Worm (Caenorhabditis elegans): ENCODE results near the gene ifta-2.

The ifta-2 gene

ce11 chrIV:17301933-17302332, at the start of gene ifta-2:
TSS of gene ifta-2 (minus strand) at chrIV:17302033.
- TF ChIP-seq nfya-1 (tag; optimal IDR thresholded peaks at IDR 0.05; ENCODE audit: insufficient read depth) = no peak
- no peak for TF ChIP-seq nhr-28 (tag; optimal IDR thresholded peaks at IDR 0.05)
- TF ChIP-seq skn-1 (tag; optimal IDR thresholded peaks at IDR 0.05) = no peak
- TF ChIP-seq nhr-25 (tag; optimal IDR thresholded peaks at IDR 0.05) = no peak
- no peak for TF ChIP-seq tbx-2 (tag; optimal IDR thresholded peaks at IDR 0.05)
- TF ChIP-seq hmg-11 (tag; optimal IDR thresholded peaks at IDR 0.05) = no peak
- no peak for TF ChIP-seq pqm-1 (tag; optimal IDR thresholded peaks at IDR 0.05)
- TF ChIP-seq ceh-28 (tag; optimal IDR thresholded peaks at IDR 0.05) = no peak
- no peak for TF ChIP-seq nhr-76 (tag; optimal IDR thresholded peaks at IDR 0.05)
- TF ChIP-seq ama-1 (optimal IDR thresholded peaks at IDR 0.05) = no peak
- TF ChIP-seq mml-1 (tag; optimal IDR thresholded peaks at IDR 0.05) = no peak
- TF ChIP-seq ceh-9 (tag; optimal IDR thresholded peaks at IDR 0.05) = no peak
- no peak for TF ChIP-seq fkh-2 (tag; optimal IDR thresholded peaks at IDR 0.05)
- no peak for TF ChIP-seq ztf-11 (tag; optimal IDR thresholded peaks at IDR 0.05)

ce11 chrIV:17351586-17351985, 49.8 kb upstream of the ifta-2 start, which contains the start of gene clec-199:
TSS of gene clec-199 (plus strand) at chrIV:17351886.
- TF ChIP-seq R02D3.7 (tag; optimal IDR thresholded peaks at IDR 0.05) = no peak
- TF ChIP-seq mml-1 (tag; optimal IDR thresholded peaks at IDR 0.05) = no peak
- TF ChIP-seq ceh-9 (tag; optimal IDR thresholded peaks at IDR 0.05) = no peak

ce11 chrIV:17346599-17347218, 44.9 kb upstream of the ifta-2 start, which contains the start of the genes clec-197 and clec-198:
TSS of gene clec-197 (minus strand) at chrIV:17346699.
TSS of gene clec-198 (plus strand) at chrIV:17347168.
- TF ChIP-seq ceh-82 (tag; optimal IDR thresholded peaks at IDR 0.05) (no peak), tbx-2 (tag; optimal IDR thresholded peaks at IDR 0.05) (no peak), elt-2 (tag; optimal IDR thresholded peaks at IDR 0.05) (no peak), mml-1 (tag; optimal IDR thresholded peaks at IDR 0.05) (no peak), elt-3 (tag; optimal IDR thresholded peaks at IDR 0.05) (no peak), ceh-9 (tag; optimal IDR thresholded peaks at IDR 0.05) (no peak), nhr-23 (tag; optimal IDR thresholded peaks at IDR 0.05) (no peak), fkh-10 (GFP tag; optimal IDR thresholded peaks at IDR 0.05) (no peak)

ce11 chrIV:17343482-17343881, 41.6 kb upstream of the ifta-2 start, which contains the start of gene C49C3.11:
TSS of gene C49C3.11 (plus strand) at chrIV:17343782.
- TF ChIP-seq elt-1 (tag; optimal IDR thresholded peaks at IDR 0.05) (no peak), nhr-25 (tag; optimal IDR thresholded peaks at IDR 0.05) (no peak), nhr-77 (tag; optimal IDR thresholded peaks at IDR 0.05) (no peak), nfya-1 (tag; optimal IDR thresholded peaks at IDR 0.05; ENCODE audit: insufficient read depth) (no peak), fkh-2 (tag; optimal IDR thresholded peaks at IDR 0.05) (no peak), nhr-43 (tag; optimal IDR thresholded peaks at IDR 0.05; ENCODE audit: poor library complexity, severe bottlenecking) (no peak), ama-1 (optimal IDR thresholded peaks at IDR 0.05) (no peak), ztf-4 (tag; optimal IDR thresholded peaks at IDR 0.05) (no peak), fkh-10 (GFP tag; optimal IDR thresholded peaks at IDR 0.05) (no peak), lsy-12 (tag; optimal IDR thresholded peaks at IDR 0.05) (no peak), nhr-237 (tag; optimal IDR thresholded peaks at IDR 0.05) (no peak), eor-1 (tag; optimal IDR thresholded peaks at IDR 0.05) (no peak), sea-2 (GFP tag; optimal IDR thresholded peaks at IDR 0.05) (no peak), egl-27 (tag; optimal IDR thresholded peaks at IDR 0.05) (no peak), unc-39 (tag; optimal IDR thresholded peaks at IDR 0.05) (no peak), fos-1 (tag; optimal IDR thresholded peaks at IDR 0.05) (no peak)

ce11 chrIV:17342667-17343066, 40.8 kb upstream of the ifta-2 start, which contains the start of gene C49C3.21:
TSS of gene C49C3.21 (plus strand) at chrIV:17342967.
- TF ChIP-seq nhr-77 (tag; optimal IDR thresholded peaks at IDR 0.05) (no peak), nhr-28 (tag; optimal IDR thresholded peaks at IDR 0.05) (no peak), lin-15B (tag; optimal IDR thresholded peaks at IDR 0.05) (no peak), egl-27 (tag; optimal IDR thresholded peaks at IDR 0.05) (no peak), egl-5 (tag; optimal IDR thresholded peaks at IDR 0.05) (no peak)

Data from whole organism, L3 larva.